Worm (Caenorhabditis elegans) whole organism, late embryonic: ENCODE data around the gene asna-1.

Experiments
- F13H6.1 ChIP-seq: sonication (generic microtip); optimal IDR thresholded peaks from 2 replicates; lab custom pipeline; 2016; ENCODE audit warnings: missing genetic modification characterization, missing compliant biosample characterization
- hlh-15 ChIP-seq: sonication (generic microtip); optimal IDR thresholded peaks from 2 replicates; lab custom pipeline; 2016; ENCODE audit warnings: missing genetic modification characterization, missing compliant biosample characterization
- tbx-2 ChIP-seq: sonication (generic microtip); optimal IDR thresholded peaks from 2 replicates; lab custom pipeline; 2016; ENCODE audit warnings: missing genetic modification characterization, missing compliant biosample characterization

ce11 chrIII:8851961-8852360, 42.9 kb upstream of the asna-1 start, which contains the start of gene plg-1:
- TF ChIP-seq F13H6.1 (tag; lab: Kevin White, UChicago) (no peak), hlh-15 (no peak), tbx-2 (no peak)
